Fruit fly (Drosophila melanogaster): ENCODE measurements around the gene CG12689.

Gene CG12689

dm6 chrX:7617414-7617813 lies 31.5 kb upstream of the CG12689 start:
- TF ChIP-seq otp (GFP tag; IDR thresholded peaks at IDR 0.05) (no peak), chinmo (GFP tag; IDR thresholded peaks at IDR 0.05; ENCODE audit: partially characterized antibody) (no peak), kah (GFP tag; optimal IDR thresholded peaks at IDR 0.05) (peak; percentile 83), CG8388 (GFP tag; optimal IDR thresholded peaks at IDR 0.05) (no peak), CG7271 (tag; optimal IDR thresholded peaks at IDR 0.05) (no peak), Tbp (GFP tag; optimal IDR thresholded peaks at IDR 0.05) (no peak), z (GFP tag; IDR thresholded peaks at IDR 0.05) (peak; percentile 66; the same call in 2 of the 3 replicates), Hmr (GFP tag; optimal IDR thresholded peaks at IDR 0.05) (no peak), eve (GFP tag; optimal IDR thresholded peaks at IDR 0.05) (no peak), ham (GFP tag; IDR thresholded peaks at IDR 0.05) (no peak), Dp (GFP tag; optimal IDR thresholded peaks at IDR 0.05) (no peak), D19A (tag; optimal IDR thresholded peaks at IDR 0.05) (no peak), CG3847 (GFP tag; IDR thresholded peaks at IDR 0.05) (no peak), Awh (GFP tag; IDR thresholded peaks at IDR 0.05) (no peak), sqz (GFP tag; optimal IDR thresholded peaks at IDR 0.05) (peak; percentile 23), lola (GFP tag; optimal IDR thresholded peaks at IDR 0.05) (no peak), Hmx (GFP tag; optimal IDR thresholded peaks at IDR 0.05) (no peak)

dm6 chrX:7616920-7617319 lies 31.0 kb upstream of the CG12689 start:
- no peak for TF ChIP-seq br (optimal IDR thresholded peaks at IDR 0.05)
- TF ChIP-seq CG18262 (tag; optimal IDR thresholded peaks at IDR 0.05), result peak; percentile 65
- TF ChIP-seq H15 (GFP tag; IDR thresholded peaks at IDR 0.05), result peak; percentile 62; the same call in 2 of the 3 replicates
- TF ChIP-seq Myb (GFP tag; optimal IDR thresholded peaks at IDR 0.05), result no peak
- TF ChIP-seq oc (tag; optimal IDR thresholded peaks at IDR 0.05), result peak; percentile 17
- no peak for TF ChIP-seq crol (GFP tag; IDR thresholded peaks at IDR 0.05)
- peak; percentile 12 for TF ChIP-seq Hmr (GFP tag; optimal IDR thresholded peaks at IDR 0.05)
- TF ChIP-seq CG9876 (GFP tag; optimal IDR thresholded peaks at IDR 0.05), result no peak
- peak; percentile 13 for TF ChIP-seq CG10462 (GFP tag; optimal IDR thresholded peaks at IDR 0.05)
- TF ChIP-seq croc (GFP tag; conservative IDR thresholded peaks at IDR 0.05), result peak; percentile 71
- TF ChIP-seq NFAT (GFP tag; IDR thresholded peaks at IDR 0.05), result no peak
- TF ChIP-seq her (GFP tag; optimal IDR thresholded peaks at IDR 0.05), result no peak
- TF ChIP-seq CG1832 (GFP tag; optimal IDR thresholded peaks at IDR 0.05), result no peak
- TF ChIP-seq CG3838 (GFP tag; optimal IDR thresholded peaks at IDR 0.05), result no peak
- peak; percentile 61; the same call in 2 of the 3 replicates for TF ChIP-seq dysf (GFP tag; IDR thresholded peaks at IDR 0.05)
- TF ChIP-seq tgo (GFP tag; IDR thresholded peaks at IDR 0.05), result peak; percentile 58
- TF ChIP-seq org-1 (GFP tag; optimal IDR thresholded peaks at IDR 0.05), result peak; percentile 14
- peak; percentile 4 for TF ChIP-seq odd (GFP tag; optimal IDR thresholded peaks at IDR 0.05)
- TF ChIP-seq Mes4 (GFP tag; optimal IDR thresholded peaks at IDR 0.05), result no peak
- TF ChIP-seq Meics (GFP tag; optimal IDR thresholded peaks at IDR 0.05), result peak; percentile 11
- no peak for TF ChIP-seq Atf-2 (GFP tag; optimal IDR thresholded peaks at IDR 0.05)
- no peak for TF ChIP-seq lov (optimal IDR thresholded peaks at IDR 0.05)
- TF ChIP-seq lov (GFP tag; IDR thresholded peaks at IDR 0.05), result 0 out of 3 replicates have a peak, but pooled peaks have one; percentile 54
- TF ChIP-seq cato (GFP tag; optimal IDR thresholded peaks at IDR 0.05; ENCODE audit: borderline replicate concordance), result peak; percentile 28
- TF ChIP-seq CG6689 (GFP tag; IDR thresholded peaks at IDR 0.05), result peak; percentile 68
- peak; percentile 70 for TF ChIP-seq Xbp1 (GFP tag; optimal IDR thresholded peaks at IDR 0.05)
- TF ChIP-seq E2f1 (GFP tag; IDR thresholded peaks at IDR 0.05), result 0 out of 2 replicates have a peak, but pooled peaks have one; percentile 65
- peak; percentile 26 for TF ChIP-seq D19A (tag; optimal IDR thresholded peaks at IDR 0.05)
- peak; percentile 44 for TF ChIP-seq CG17385 (GFP tag; optimal IDR thresholded peaks at IDR 0.05)
- TF ChIP-seq hb (GFP tag; IDR thresholded peaks at IDR 0.05; ENCODE audit: partially characterized antibody), result no peak
- TF ChIP-seq CG13296 (GFP tag; optimal IDR thresholded peaks at IDR 0.05), result peak; percentile 9
- TF ChIP-seq Sox100B (GFP tag; optimal IDR thresholded peaks at IDR 0.05), result peak; percentile 59
- peak; percentile 40; the same call in 1 of the 3 replicates for TF ChIP-seq Aef1 (GFP tag; IDR thresholded peaks at IDR 0.05)
- no peak for TF ChIP-seq CG2129 (GFP tag; IDR thresholded peaks at IDR 0.05; ENCODE audit: partially characterized antibody)
- TF ChIP-seq dimm (GFP tag; IDR thresholded peaks at IDR 0.05), result no peak
- no peak for TF ChIP-seq mam (GFP tag; optimal IDR thresholded peaks at IDR 0.05)
- TF ChIP-seq Six4 (GFP tag; optimal IDR thresholded peaks at IDR 0.05), result peak; percentile 61
